Worm (Caenorhabditis elegans) whole organism, late embryonic: ENCODE measurements around the gene klp-18.

Source experiments
- K09A11.1 ChIP-seq: sonication (generic microtip); optimal IDR thresholded peaks from 2 replicates; lab custom pipeline; 2017; ENCODE audit warnings: antibody characterized with exemption, mild to moderate bottlenecking, missing genetic modification characterization, missing compliant biosample characterization; ENCODE audit not compliant: insufficient read depth
- ceh-14 ChIP-seq: sonication (generic microtip); optimal IDR thresholded peaks from 2 replicates; lab custom pipeline; 2016; ENCODE audit warnings: missing genotype, missing genetic modification characterization, missing compliant biosample characterization
- ceh-18 ChIP-seq: sonication (generic microtip); optimal IDR thresholded peaks from 2 replicates; lab custom pipeline; 2016; ENCODE audit warnings: missing genetic modification characterization, missing compliant biosample characterization
- ceh-48 ChIP-seq: sonication (generic microtip); optimal IDR thresholded peaks from 2 replicates; lab custom pipeline; 2016; ENCODE audit warnings: missing genetic modification characterization, inconsistent platforms, missing compliant biosample characterization
- hlh-30 ChIP-seq: sonication (generic microtip); optimal IDR thresholded peaks from 2 replicates; lab custom pipeline; 2017; ENCODE audit warnings: antibody characterized with exemption, missing genetic modification characterization, missing compliant biosample characterization; ENCODE audit not compliant: insufficient read depth
- mec-3 ChIP-seq: sonication (generic microtip); optimal IDR thresholded peaks from 2 replicates; lab custom pipeline; 2016; ENCODE audit warnings: borderline replicate concordance, missing genetic modification characterization, missing compliant biosample characterization
- nhr-11 ChIP-seq: fragments of 150-350 bp; optimal IDR thresholded peaks from 2 replicates; lab custom pipeline; 2014; ENCODE audit warnings: missing biosample characterization, missing genetic modification characterization
- nhr-232 ChIP-seq: sonication (generic microtip); optimal IDR thresholded peaks from 2 replicates; lab custom pipeline; 2016; ENCODE audit warnings: missing genetic modification characterization, missing compliant biosample characterization
- pag-3 ChIP-seq: sonication (generic microtip); optimal IDR thresholded peaks from 2 replicates; lab custom pipeline; 2016; ENCODE audit warnings: missing compliant biosample characterization, missing genetic modification characterization, borderline replicate concordance
- pha-4 ChIP-seq: fragments of 150-350 bp; optimal IDR thresholded peaks from 2 replicates; lab custom pipeline; 2018; ENCODE audit warnings: missing biosample characterization, missing genetic modification reagents, missing genetic modification characterization
- sox-4 ChIP-seq: sonication (generic microtip); optimal IDR thresholded peaks from 2 replicates; lab custom pipeline; 2017; ENCODE audit warnings: mild to moderate bottlenecking, missing genetic modification characterization, inconsistent platforms, missing compliant biosample characterization
- unc-55 ChIP-seq: sonication (generic microtip); optimal IDR thresholded peaks from 2 replicates; lab custom pipeline; 2017; ENCODE audit warnings: missing biosample characterization, missing genetic modification reagents, missing genetic modification characterization
- ztf-16 ChIP-seq: sonication (generic microtip); optimal IDR thresholded peaks from 2 replicates; lab custom pipeline; 2017; ENCODE audit warnings: missing genetic modification characterization, missing compliant biosample characterization

klp-18 gene

ce11 chrIV:7084632-7085160 lies 44.7 kb downstream of the klp-18 start, which contains the start of gene rps-4 (continued):
- TF ChIP-seq ceh-48: peak; percentile 13
- TF ChIP-seq ztf-16 (tag; lab: Kevin White, UChicago): no peak
- no peak for TF ChIP-seq nhr-232
- TF ChIP-seq unc-55 (GFP tag; lab: Kevin White, UChicago): peak; percentile 10
- TF ChIP-seq ceh-18 (tag; lab: Kevin White, UChicago): peak; percentile 18
- TF ChIP-seq pha-4: no peak
- TF ChIP-seq nhr-11: no peak
- no peak for TF ChIP-seq sox-4 (tag; lab: Kevin White, UChicago)
- no peak for TF ChIP-seq mec-3 (tag; lab: Kevin White, UChicago)
- TF ChIP-seq K09A11.1: no peak
- TF ChIP-seq ceh-14 (tag; lab: Kevin White, UChicago): no peak
- no peak for TF ChIP-seq pag-3 (tag; lab: Kevin White, UChicago)
- TF ChIP-seq hlh-30 (tag; lab: Kevin White, UChicago): peak; percentile 27
